Worm (Caenorhabditis elegans) whole organism, late embryonic: ENCODE measurements around the gene T04A11.4.

Experiments used
- C08G9.2 ChIP-seq: sonication (generic microtip); optimal IDR thresholded peaks from 2 replicates; lab custom pipeline; 2016; ENCODE audit warnings: mild to moderate bottlenecking, missing genetic modification characterization, moderate library complexity, missing compliant biosample characterization
- C38D4.7 ChIP-seq: fragments of 200-800 bp; sonication (Bioruptor generic); optimal IDR thresholded peaks from 2 replicates; lab custom pipeline; 2018; ENCODE audit warnings: mild to moderate bottlenecking, missing genetic modification characterization, moderate library complexity, missing compliant biosample characterization
- K02D7.2 ChIP-seq: sonication (generic microtip); optimal IDR thresholded peaks from 2 replicates; lab custom pipeline; 2017; ENCODE audit warnings: mild to moderate bottlenecking, missing genetic modification characterization, missing compliant biosample characterization
- Y22D7AL.16 ChIP-seq: sonication (generic microtip); optimal IDR thresholded peaks from 2 replicates; lab custom pipeline; 2016; ENCODE audit warnings: missing genetic modification characterization, missing compliant biosample characterization
- ahr-1 ChIP-seq: sonication (generic microtip); optimal IDR thresholded peaks from 2 replicates; lab custom pipeline; 2016; ENCODE audit warnings: missing genetic modification characterization, missing compliant biosample characterization
- ceh-19 ChIP-seq: fragments of 200-800 bp; sonication (Bioruptor generic); optimal IDR thresholded peaks from 2 replicates; lab custom pipeline; 2018; ENCODE audit warnings: mild to moderate bottlenecking, missing genetic modification characterization, missing compliant biosample characterization
- ceh-22 ChIP-seq: sonication (generic microtip); optimal IDR thresholded peaks from 2 replicates; lab custom pipeline; 2017; ENCODE audit warnings: missing biosample characterization, missing genetic modification characterization
- ceh-24 ChIP-seq: sonication (generic microtip); optimal IDR thresholded peaks from 2 replicates; lab custom pipeline; 2016; ENCODE audit warnings: mild to moderate bottlenecking, missing genetic modification characterization, missing compliant biosample characterization
- ceh-30 ChIP-seq: fragments of 150-350 bp; optimal IDR thresholded peaks from 2 replicates; lab custom pipeline; 2014; ENCODE audit warnings: missing biosample characterization, missing genetic modification characterization
- ceh-34 ChIP-seq: sonication (generic microtip); optimal IDR thresholded peaks from 2 replicates; lab custom pipeline; 2016; ENCODE audit warnings: mild to moderate bottlenecking, missing genetic modification characterization, missing compliant biosample characterization
- ceh-45 ChIP-seq: fragments of 200-800 bp; sonication (Bioruptor generic); IDR thresholded peaks from 2 replicates; pipeline ENCODE4 v1.3.6; 2022; ENCODE audit warnings: missing genetic modification reagents, missing genetic modification characterization, missing compliant biosample characterization
- ceh-48 ChIP-seq: sonication (generic microtip); optimal IDR thresholded peaks from 2 replicates; lab custom pipeline; 2016; ENCODE audit warnings: missing genetic modification characterization, inconsistent platforms, missing compliant biosample characterization
- che-1 ChIP-seq: sonication (generic microtip); optimal IDR thresholded peaks from 2 replicates; lab custom pipeline; 2016; ENCODE audit warnings: mild to moderate bottlenecking, missing genetic modification characterization, missing compliant biosample characterization
- elt-2 ChIP-seq: sonication (generic microtip); optimal IDR thresholded peaks from 2 replicates; lab custom pipeline; 2016; ENCODE audit warnings: missing genetic modification reagents, missing genetic modification characterization, missing compliant biosample characterization
- eyg-1 ChIP-seq: sonication (generic microtip); optimal IDR thresholded peaks from 2 replicates; lab custom pipeline; 2016; ENCODE audit warnings: missing genotype, missing genetic modification characterization, missing compliant biosample characterization
- fkh-6 ChIP-seq: sonication (generic microtip); optimal IDR thresholded peaks from 2 replicates; lab custom pipeline; 2016; ENCODE audit warnings: missing genetic modification characterization, missing compliant biosample characterization
- gmeb-2 ChIP-seq: sonication (generic microtip); optimal IDR thresholded peaks from 2 replicates; lab custom pipeline; 2016; ENCODE audit warnings: missing genetic modification characterization, inconsistent platforms, missing compliant biosample characterization
- hlh-13 ChIP-seq: fragments of 200-800 bp; sonication (Bioruptor generic); optimal IDR thresholded peaks from 2 replicates; lab custom pipeline; 2018; ENCODE audit warnings: mild to moderate bottlenecking, missing genetic modification characterization, missing compliant biosample characterization
- hlh-15 ChIP-seq: sonication (generic microtip); optimal IDR thresholded peaks from 2 replicates; lab custom pipeline; 2016; ENCODE audit warnings: missing genetic modification characterization, missing compliant biosample characterization
- hlh-30 ChIP-seq: sonication (generic microtip); optimal IDR thresholded peaks from 2 replicates; lab custom pipeline; 2017; ENCODE audit warnings: antibody characterized with exemption, missing genetic modification characterization, missing compliant biosample characterization; ENCODE audit not compliant: insufficient read depth
- hlh-6 ChIP-seq: sonication (generic microtip); optimal IDR thresholded peaks from 2 replicates; lab custom pipeline; 2016; ENCODE audit warnings: missing genotype, missing genetic modification characterization, missing compliant biosample characterization
- madf-2 ChIP-seq: sonication (generic microtip); optimal IDR thresholded peaks from 2 replicates; lab custom pipeline; 2017; ENCODE audit warnings: missing genetic modification characterization, missing compliant biosample characterization
- nhr-232 ChIP-seq: sonication (generic microtip); optimal IDR thresholded peaks from 2 replicates; lab custom pipeline; 2016; ENCODE audit warnings: missing genetic modification characterization, missing compliant biosample characterization
- npax-4 ChIP-seq: sonication (generic microtip); optimal IDR thresholded peaks from 2 replicates; lab custom pipeline; 2016; ENCODE audit warnings: missing genetic modification characterization, missing compliant biosample characterization
- pat-9 ChIP-seq: fragments of 200-800 bp; sonication (Bioruptor generic); optimal IDR thresholded peaks from 2 replicates; lab custom pipeline; 2018; ENCODE audit warnings: mild to moderate bottlenecking, missing genetic modification characterization, moderate library complexity, missing compliant biosample characterization
- pax-1 ChIP-seq: fragments of 150-350 bp; optimal IDR thresholded peaks from 2 replicates; lab custom pipeline; 2014; ENCODE audit warnings: missing biosample characterization, missing genetic modification characterization
- pros-1 ChIP-seq: fragments of 150-350 bp; optimal IDR thresholded peaks from 2 replicates; lab custom pipeline; 2014; ENCODE audit warnings: missing biosample characterization, missing genetic modification reagents, missing genetic modification characterization
- ref-2 ChIP-seq: sonication (generic microtip); optimal IDR thresholded peaks from 2 replicates; lab custom pipeline; 2016; ENCODE audit warnings: missing genetic modification characterization, missing compliant biosample characterization
- rnt-1 ChIP-seq: sonication (generic microtip); optimal IDR thresholded peaks from 2 replicates; lab custom pipeline; 2016; ENCODE audit warnings: missing genetic modification characterization, missing compliant biosample characterization
- syd-9 ChIP-seq: sonication (generic microtip); optimal IDR thresholded peaks from 2 replicates; lab custom pipeline; 2016; ENCODE audit warnings: mild to moderate bottlenecking, missing genetic modification characterization, moderate library complexity, missing compliant biosample characterization
- ttx-3 ChIP-seq: sonication (generic microtip); optimal IDR thresholded peaks from 2 replicates; lab custom pipeline; 2016; ENCODE audit warnings: missing genetic modification reagents, missing genetic modification characterization, missing compliant biosample characterization
- unc-3 ChIP-seq, 2 experiments: fragments of 200-800 bp in 1 of 2; sonication (Bioruptor generic) in 1 of 2; sonication (generic microtip) in 1 of 2; conservative IDR thresholded peaks in 1 of 2; optimal IDR thresholded peaks in 1 of 2; 2 replicates each; pipeline versions ENCODE4 v1.3.6 to Lab custom; 2016 to 2022; ENCODE audit warnings: missing compliant biosample characterization in 2 of 2, missing genetic modification characterization in 2 of 2, missing genetic modification reagents in 1 of 2
- unc-42 ChIP-seq: sonication (generic microtip); optimal IDR thresholded peaks from 2 replicates; lab custom pipeline; 2016; ENCODE audit warnings: missing genotype, missing genetic modification characterization, missing compliant biosample characterization
- ztf-16 ChIP-seq: sonication (generic microtip); optimal IDR thresholded peaks from 2 replicates; lab custom pipeline; 2017; ENCODE audit warnings: missing genetic modification characterization, missing compliant biosample characterization

The T04A11.4 gene

ce11 chrIV:12464822-12465221, 19.6 kb downstream of the T04A11.4 start:
- TF ChIP-seq ceh-48 (tag; lab: Kevin White, UChicago) (no peak), rnt-1 (tag; lab: Kevin White, UChicago) (no peak), hlh-30 (tag; lab: Kevin White, UChicago) (no peak), ceh-45 (GFP tag; lab: Robert Waterston, UW) (no peak), K02D7.2 (tag; lab: Kevin White, UChicago) (no peak)

ce11 chrIV:12463370-12463769, 21.0 kb downstream of the T04A11.4 start, which contains the start of gene C25G4.8:
C25G4.8 (minus strand) TSS chrIV:12463470.
- TF ChIP-seq unc-3 (GFP tag; conservative IDR thresholded peaks at IDR 0.05; lab: Robert Waterston, UW): no peak
- TF ChIP-seq unc-3 (tag; optimal IDR thresholded peaks at IDR 0.05; lab: Kevin White, UChicago): no peak
- no peak for TF ChIP-seq pat-9 (tag; lab: Kevin White, UChicago)
- no peak for TF ChIP-seq fkh-6 (tag; lab: Kevin White, UChicago)

- TF ChIP-seq hlh-30 (tag; lab: Kevin White, UChicago): no peak
- TF ChIP-seq nhr-232 (tag; lab: Kevin White, UChicago): no peak
- no peak for TF ChIP-seq fkh-6 (tag; lab: Kevin White, UChicago)
- no peak for TF ChIP-seq npax-4 (tag; lab: Kevin White, UChicago)
These were observed 27.8 kb downstream of the T04A11.4 start, which contains the start of gene C25G4.7 for ce11 chrIV:12456613-12457012. C25G4.7 (plus strand) TSS chrIV:12456913.

ce11 chrIV:12454750-12455149, 29.6 kb downstream of the T04A11.4 start, which contains the start of gene smz-1:
smz-1 (plus strand) TSS chrIV:12455050.
- TF ChIP-seq hlh-13 (GFP tag; lab: Kevin White, UChicago) (no peak), hlh-15 (tag; lab: Kevin White, UChicago) (no peak), gmeb-2 (tag; lab: Kevin White, UChicago) (no peak), ahr-1 (tag; lab: Kevin White, UChicago) (no peak), ceh-24 (tag; lab: Kevin White, UChicago) (no peak), madf-2 (no peak), ref-2 (no peak), C08G9.2 (tag; lab: Kevin White, UChicago) (no peak), hlh-6 (tag; lab: Kevin White, UChicago) (no peak), ceh-34 (tag; lab: Kevin White, UChicago) (no peak), ztf-16 (tag; lab: Kevin White, UChicago) (no peak), ceh-19 (no peak), pros-1 (tag; lab: Kevin White, UChicago) (no peak), elt-2 (tag; lab: Kevin White, UChicago) (no peak), pax-1 (tag; lab: Kevin White, UChicago) (no peak), syd-9 (tag; lab: Kevin White, UChicago) (no peak), unc-42 (no peak), Y22D7AL.16 (tag; lab: Kevin White, UChicago) (no peak), eyg-1 (no peak), C38D4.7 (GFP tag; lab: Kevin White, UChicago) (no peak)

ce11 chrIV:12454115-12454514, 30.3 kb downstream of the T04A11.4 start, which contains the start of gene spe-44:
spe-44 (minus strand) TSS chrIV:12454215.
- TF ChIP-seq hlh-6 (tag; lab: Kevin White, UChicago): no peak
- no peak for TF ChIP-seq ceh-22 (tag; lab: Kevin White, UChicago)
- TF ChIP-seq ttx-3 (tag; lab: Kevin White, UChicago): no peak
- TF ChIP-seq ceh-30 (tag; lab: Kevin White, UChicago): no peak
- no peak for TF ChIP-seq che-1
- no peak for TF ChIP-seq K02D7.2 (tag; lab: Kevin White, UChicago)
- no peak for TF ChIP-seq npax-4 (tag; lab: Kevin White, UChicago)
- TF ChIP-seq nhr-232 (tag; lab: Kevin White, UChicago): no peak
- TF ChIP-seq unc-3 (GFP tag; conservative IDR thresholded peaks at IDR 0.05; lab: Robert Waterston, UW): no peak
- no peak for TF ChIP-seq unc-3 (tag; optimal IDR thresholded peaks at IDR 0.05; lab: Kevin White, UChicago)
